Fruit fly (Drosophila melanogaster) whole organism, prepupa: ENCODE measurements around the gene CG42237.

ENCODE experiments used
- Blimp-1 ChIP-seq: fragments of 200-800 bp; sonication (Bioruptor generic); optimal IDR thresholded peaks from 3 replicates; lab custom pipeline; 2017; ENCODE audit warnings: missing biosample characterization, missing genetic modification characterization, mild to moderate bottlenecking, moderate library complexity, missing genetic modification reagents
- CG10669 ChIP-seq: fragments of 200-800 bp; sonication (Bioruptor generic); optimal IDR thresholded peaks from 3 replicates; lab custom pipeline; 2018; ENCODE audit warnings: missing biosample characterization, mild to moderate bottlenecking, missing genetic modification characterization, moderate library complexity
- CG15336 ChIP-seq: fragments of 200-800 bp; sonication (Bioruptor generic); IDR thresholded peaks from 2 replicates; pipeline ENCODE4 v1.3.6; 2022; ENCODE audit warnings: missing biosample characterization, missing genetic modification characterization
- CG1621 ChIP-seq: fragments of 200-800 bp; sonication (Bioruptor generic); optimal IDR thresholded peaks from 3 replicates; lab custom pipeline; 2018; ENCODE audit warnings: missing biosample characterization, mild to moderate bottlenecking, missing genetic modification characterization
- CG3032 ChIP-seq: fragments of 200-800 bp; optimal IDR thresholded peaks from 2 replicates; lab custom pipeline; 2019; ENCODE audit warnings: missing biosample characterization, mild to moderate bottlenecking, missing genetic modification characterization, moderate library complexity
- CG31627 ChIP-seq: fragments of 200-800 bp; sonication (Bioruptor generic); optimal IDR thresholded peaks from 3 replicates; lab custom pipeline; 2016; ENCODE audit warnings: missing biosample characterization, missing genetic modification characterization
- CG32006 ChIP-seq: fragments of 200-800 bp; sonication (Bioruptor generic); optimal IDR thresholded peaks from 3 replicates; lab custom pipeline; 2017; ENCODE audit warnings: missing biosample characterization, mild to moderate bottlenecking, missing genetic modification characterization
- CG3919 ChIP-seq: fragments of 200-800 bp; sonication (Bioruptor generic); optimal IDR thresholded peaks from 3 replicates; lab custom pipeline; 2016; ENCODE audit warnings: missing biosample characterization, missing genetic modification characterization
- CG4318 ChIP-seq: fragments of 200-800 bp; sonication (Bioruptor generic); optimal IDR thresholded peaks from 3 replicates; lab custom pipeline; 2017; ENCODE audit warnings: missing biosample characterization, mild to moderate bottlenecking, missing genetic modification characterization
- CG6163 ChIP-seq: fragments of 200-800 bp; sonication (Bioruptor generic); IDR thresholded peaks from 3 replicates; pipeline ENCODE4 v1.3.6; 2022; ENCODE audit warnings: missing biosample characterization, missing genetic modification characterization
- CG6276 ChIP-seq: fragments of 200-800 bp; sonication (Bioruptor generic); optimal IDR thresholded peaks from 2 replicates; lab custom pipeline; 2017; ENCODE audit warnings: missing biosample characterization, mild to moderate bottlenecking, missing genetic modification characterization
- CG6792 ChIP-seq: fragments of 200-800 bp; sonication (Bioruptor generic); optimal IDR thresholded peaks from 3 replicates; lab custom pipeline; 2016; ENCODE audit warnings: missing biosample characterization, missing genetic modification characterization
- CG6808 ChIP-seq: fragments of 200-800 bp; sonication (Bioruptor generic); optimal IDR thresholded peaks from 3 replicates; lab custom pipeline; 2017; ENCODE audit warnings: missing biosample characterization, missing genetic modification characterization, mild to moderate bottlenecking, moderate library complexity, missing genetic modification reagents
- CG6854 ChIP-seq: fragments of 200-800 bp; sonication (Bioruptor generic); optimal IDR thresholded peaks from 2 replicates; lab custom pipeline; 2017; ENCODE audit warnings: missing biosample characterization, mild to moderate bottlenecking, missing genetic modification characterization
- CG7368 ChIP-seq: fragments of 200-800 bp; sonication (Bioruptor generic); optimal IDR thresholded peaks from 3 replicates; lab custom pipeline; 2016; ENCODE audit warnings: missing biosample characterization, missing genetic modification characterization
- CG8119 ChIP-seq: fragments of 200-800 bp; sonication (Bioruptor generic); IDR thresholded peaks from 3 replicates; pipeline ENCODE4 v1.3.6; 2022; ENCODE audit warnings: missing biosample characterization, missing genetic modification characterization
- CG8319 ChIP-seq: fragments of 200-800 bp; sonication (Bioruptor generic); optimal IDR thresholded peaks from 3 replicates; lab custom pipeline; 2016; ENCODE audit warnings: missing biosample characterization, missing genetic modification characterization
- CG8632 ChIP-seq: fragments of 200-800 bp; sonication (Bioruptor generic); optimal IDR thresholded peaks from 3 replicates; lab custom pipeline; 2016; ENCODE audit warnings: missing biosample characterization, missing genetic modification characterization
- Eip75B ChIP-seq: fragments of 200-800 bp; sonication (Bioruptor generic); optimal IDR thresholded peaks from 3 replicates; lab custom pipeline; 2016; ENCODE audit warnings: missing biosample characterization, missing genetic modification characterization
- Ets21C ChIP-seq: fragments of 200-800 bp; sonication (Bioruptor generic); optimal IDR thresholded peaks from 3 replicates; lab custom pipeline; 2016; ENCODE audit warnings: missing biosample characterization, missing genetic modification characterization
- Ets96B ChIP-seq: fragments of 200-800 bp; optimal IDR thresholded peaks from 2 replicates; lab custom pipeline; 2019; ENCODE audit warnings: missing biosample characterization, mild to moderate bottlenecking, missing genetic modification characterization, moderate library complexity
- Hr38 ChIP-seq: sonication (Bioruptor generic); optimal IDR thresholded peaks from 2 replicates; lab custom pipeline; 2016; ENCODE audit warnings: missing biosample characterization, missing genetic modification characterization
- Hr39 ChIP-seq: fragments of 200-800 bp; sonication (Bioruptor generic); optimal IDR thresholded peaks from 2 replicates; lab custom pipeline; 2016; ENCODE audit warnings: missing biosample characterization, missing genetic modification characterization
- Hr4 ChIP-seq: fragments of 200-800 bp; sonication (Bioruptor generic); optimal IDR thresholded peaks from 3 replicates; lab custom pipeline; 2016; ENCODE audit warnings: missing biosample characterization, missing genetic modification characterization
- Lpt ChIP-seq: fragments of 200-800 bp; sonication (Bioruptor generic); optimal IDR thresholded peaks from 3 replicates; lab custom pipeline; 2016; ENCODE audit warnings: missing biosample characterization, missing genetic modification characterization
- Met ChIP-seq: fragments of 200-800 bp; sonication (Bioruptor generic); optimal IDR thresholded peaks from 3 replicates; lab custom pipeline; 2016; ENCODE audit warnings: missing biosample characterization, missing genetic modification characterization
- OdsH ChIP-seq: fragments of 200-800 bp; sonication (Bioruptor generic); optimal IDR thresholded peaks from 3 replicates; lab custom pipeline; 2016; ENCODE audit warnings: missing biosample characterization, missing genetic modification characterization
- Smox ChIP-seq: fragments of 200-800 bp; sonication (Bioruptor generic); optimal IDR thresholded peaks from 3 replicates; lab custom pipeline; 2016; ENCODE audit warnings: missing biosample characterization, missing genetic modification characterization
- Sox102F ChIP-seq: fragments of 200-800 bp; sonication (Bioruptor generic); optimal IDR thresholded peaks from 2 replicates; lab custom pipeline; 2016; ENCODE audit warnings: missing biosample characterization, mild to moderate bottlenecking, missing genetic modification characterization
- Sox14 ChIP-seq: fragments of 200-800 bp; sonication (Bioruptor generic); optimal IDR thresholded peaks from 3 replicates; lab custom pipeline; 2016; ENCODE audit warnings: missing biosample characterization, missing genetic modification characterization
- achi ChIP-seq: fragments of 200-800 bp; sonication (Bioruptor generic); optimal IDR thresholded peaks from 3 replicates; lab custom pipeline; 2016; ENCODE audit warnings: missing biosample characterization, missing genetic modification characterization
- acj6 ChIP-seq: fragments of 200-800 bp; sonication (Bioruptor generic); optimal IDR thresholded peaks from 3 replicates; lab custom pipeline; 2016; ENCODE audit warnings: missing biosample characterization, missing genetic modification characterization
- cyc ChIP-seq: fragments of 200-800 bp; sonication (Bioruptor generic); optimal IDR thresholded peaks from 3 replicates; lab custom pipeline; 2016; ENCODE audit warnings: missing biosample characterization, missing genetic modification characterization
- dsx ChIP-seq: fragments of 200-800 bp; optimal IDR thresholded peaks from 3 replicates; lab custom pipeline; 2019; ENCODE audit warnings: missing biosample characterization, mild to moderate bottlenecking, missing genetic modification characterization, moderate library complexity; ENCODE audit not compliant: poor library complexity, severe bottlenecking
- eg ChIP-seq: fragments of 200-800 bp; sonication (Bioruptor generic); IDR thresholded peaks from 3 replicates; pipeline ENCODE4 v1.3.6; 2022; ENCODE audit warnings: missing biosample characterization, missing genetic modification characterization
- fd85E ChIP-seq: fragments of 200-800 bp; sonication (Bioruptor generic); optimal IDR thresholded peaks from 3 replicates; lab custom pipeline; 2016; ENCODE audit warnings: missing biosample characterization, missing genetic modification characterization
- fkh ChIP-seq: fragments of 200-800 bp; sonication (Bioruptor generic); optimal IDR thresholded peaks from 3 replicates; lab custom pipeline; 2017; ENCODE audit warnings: missing biosample characterization, mild to moderate bottlenecking, missing genetic modification characterization, moderate library complexity
- lz ChIP-seq: fragments of 200-800 bp; sonication (Bioruptor generic); optimal IDR thresholded peaks from 3 replicates; lab custom pipeline; 2016; ENCODE audit warnings: missing biosample characterization, missing genetic modification characterization
- pdm3 ChIP-seq: fragments of 200-800 bp; sonication (Bioruptor generic); optimal IDR thresholded peaks from 3 replicates; lab custom pipeline; 2016; ENCODE audit warnings: missing biosample characterization, missing genetic modification characterization
- salr ChIP-seq, 2 experiments: fragments of 200-800 bp; sonication (Bioruptor generic); optimal IDR thresholded peaks; 3 replicates each; lab custom pipeline; 2016 to 2018; ENCODE audit warnings: missing biosample characterization in 2 of 2, missing genetic modification characterization in 2 of 2, mild to moderate bottlenecking in 1 of 2
- spab ChIP-seq: fragments of 200-800 bp; sonication (Bioruptor generic); optimal IDR thresholded peaks from 2 replicates; lab custom pipeline; 2017; ENCODE audit warnings: missing biosample characterization, mild to moderate bottlenecking, missing genetic modification characterization, missing genetic modification reagents
- ss ChIP-seq, 2 experiments: fragments of 200-800 bp; sonication (Bioruptor generic); optimal IDR thresholded peaks; 2 replicates in 1 of 2; 3 replicates in 1 of 2; lab custom pipeline; 2017 to 2018; ENCODE audit warnings: mild to moderate bottlenecking in 2 of 2, missing biosample characterization in 2 of 2, missing genetic modification characterization in 2 of 2, moderate library complexity in 1 of 2
- topi ChIP-seq: fragments of 200-800 bp; sonication (Bioruptor generic); optimal IDR thresholded peaks from 3 replicates; lab custom pipeline; 2016; ENCODE audit warnings: missing biosample characterization, missing genetic modification characterization

CG42237 gene

DNA sequence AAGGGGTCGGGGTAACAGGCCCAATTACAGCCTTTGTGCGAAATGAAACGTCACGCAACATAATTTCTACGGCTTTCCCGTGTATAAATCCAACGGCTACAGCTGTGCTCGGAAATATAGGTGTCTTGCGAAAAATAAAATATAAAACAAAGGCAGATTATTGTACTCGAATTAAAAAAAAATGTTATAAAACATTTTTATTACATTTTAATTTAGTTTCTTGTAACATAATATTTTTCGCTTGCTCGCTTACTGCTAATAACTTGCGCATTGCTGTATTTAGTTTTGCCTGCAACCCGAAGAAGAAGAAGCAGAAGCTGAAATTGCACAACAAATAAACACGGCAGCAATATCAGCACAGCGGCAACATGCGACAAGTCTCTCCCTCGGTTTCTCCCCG, 28.2 kb downstream of the CG42237 start (continued):
- TF ChIP-seq spab (GFP tag; lab: Kevin White, UChicago) (peak; percentile 59), Hr38 (GFP tag; lab: Kevin White, UChicago) (no peak), CG3919 (peak; percentile 82), Smox (GFP tag; lab: Kevin White, UChicago) (peak; percentile 64), fkh (GFP tag; lab: Kevin White, UChicago) (no peak), acj6 (GFP tag; lab: Kevin White, UChicago) (peak; percentile 76), Eip75B (peak; percentile 71), pdm3 (GFP tag; lab: Kevin White, UChicago) (peak; percentile 81), Ets96B (tag; lab: Kevin White, UChicago) (peak; percentile 46), CG8319 (GFP tag; lab: Kevin White, UChicago) (peak; percentile 34), CG1621 (tag; lab: Kevin White, UChicago) (peak; percentile 61), CG7368 (GFP tag; lab: Kevin White, UChicago) (peak; percentile 73), CG8119 (GFP tag; lab: Robert Waterston, UW) (peak; percentile 91), CG6854 (peak; percentile 7), lz (GFP tag; lab: Kevin White, UChicago) (peak; percentile 55), Sox102F (peak; percentile 63), CG15336 (peak; percentile 92), CG4318 (GFP tag; lab: Kevin White, UChicago) (peak; percentile 91), CG10669 (GFP tag; lab: Kevin White, UChicago) (peak; percentile 72), OdsH (GFP tag; lab: Kevin White, UChicago) (peak; percentile 82)
- TF ChIP-seq, all 60 proteins: peak for 55

- TF ChIP-seq salr (GFP tag; optimal IDR thresholded peaks at IDR 0.05; lab: Kevin White, UChicago): no peak
- TF ChIP-seq Blimp-1 (GFP tag; lab: Kevin White, UChicago): peak; percentile 74
Observed at dm6 chrX:13145858-13146257, 30.9 kb downstream of the CG42237 start.

dm6 chrX:13149083-13149482, 34.2 kb downstream of the CG42237 start:
- no peak for TF ChIP-seq Sox102F
- TF ChIP-seq spab (GFP tag; lab: Kevin White, UChicago): no peak
- no peak for TF ChIP-seq Hr39 (GFP tag; lab: Kevin White, UChicago)
- no peak for TF ChIP-seq salr (GFP tag; optimal IDR thresholded peaks at IDR 0.05; lab: Kevin White, UChicago)
- no peak for TF ChIP-seq CG6792 (GFP tag; lab: Kevin White, UChicago)
- TF ChIP-seq CG32006 (GFP tag; lab: Kevin White, UChicago): no peak
- no peak for TF ChIP-seq CG6808 (GFP tag; lab: Kevin White, UChicago)
- TF ChIP-seq acj6 (GFP tag; lab: Kevin White, UChicago): no peak
- TF ChIP-seq eg: peak; percentile 62
- TF ChIP-seq CG8632 (GFP tag; lab: Kevin White, UChicago): no peak
- no peak for TF ChIP-seq CG31627 (GFP tag; lab: Kevin White, UChicago)
- TF ChIP-seq ss (GFP tag; optimal IDR thresholded peaks at IDR 0.05; lab: Kevin White, UChicago): peak in 1 of 2 experiments; percentile 56
- no peak for TF ChIP-seq dsx
- TF ChIP-seq Hr4 (GFP tag; lab: Kevin White, UChicago): no peak
- TF ChIP-seq fd85E (GFP tag; lab: Kevin White, UChicago): no peak
- TF ChIP-seq CG3032 (tag; lab: Kevin White, UChicago): no peak
- TF ChIP-seq lz (GFP tag; lab: Kevin White, UChicago): no peak
- TF ChIP-seq Ets21C (GFP tag; lab: Kevin White, UChicago): no peak
- TF ChIP-seq topi (GFP tag; lab: Kevin White, UChicago): no peak
- TF ChIP-seq Hr38 (GFP tag; lab: Kevin White, UChicago): no peak
- TF ChIP-seq CG7368 (GFP tag; lab: Kevin White, UChicago): no peak
- peak; percentile 19 for TF ChIP-seq Lpt (GFP tag; lab: Kevin White, UChicago)
- TF ChIP-seq Blimp-1 (GFP tag; lab: Kevin White, UChicago): no peak
- TF ChIP-seq Met (GFP tag; lab: Kevin White, UChicago): no peak
- TF ChIP-seq CG3919: no peak
- no peak; the same call in 1 of the 2 replicates for TF ChIP-seq CG15336
- no peak for TF ChIP-seq cyc
- no peak for TF ChIP-seq CG10669 (GFP tag; lab: Kevin White, UChicago)
- no peak for TF ChIP-seq achi (GFP tag; lab: Kevin White, UChicago)
- peak; percentile 38 for TF ChIP-seq CG6276 (GFP tag; lab: Kevin White, UChicago)
- no peak for TF ChIP-seq CG6163 (GFP tag; lab: Robert Waterston, UW)
- TF ChIP-seq Sox14 (GFP tag; lab: Kevin White, UChicago): no peak
- TF ChIP-seq CG1621 (tag; lab: Kevin White, UChicago): no peak
- TF ChIP-seq CG8319 (GFP tag; lab: Kevin White, UChicago): no peak
